Worm (Caenorhabditis elegans): Measurements from ENCODE around the gene lin-38.

DNA sequence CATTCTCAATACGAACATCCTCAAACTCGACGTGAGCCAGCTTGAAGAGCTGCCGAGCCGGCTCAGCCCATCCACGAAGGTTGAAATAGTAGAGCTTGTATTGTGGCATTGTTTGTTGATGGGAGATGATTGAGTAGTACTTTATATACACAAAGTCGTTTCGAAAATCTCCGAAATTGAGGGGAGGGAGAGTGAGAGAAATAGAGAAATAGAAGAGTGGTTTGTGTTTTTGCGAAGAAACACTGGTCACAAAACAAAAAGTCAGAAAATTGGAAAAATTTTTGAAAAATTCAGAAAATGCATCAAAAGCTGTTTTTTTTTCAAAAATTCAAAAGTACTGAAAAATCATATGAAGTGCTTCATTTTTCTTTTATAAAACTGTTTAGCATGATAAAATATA is 35.5 kb downstream of the lin-38 start, which contains the start of gene gst-24:
- TF ChIP-seq nhr-10 (tag; optimal IDR thresholded peaks at IDR 0.05) (no peak), pqm-1 (tag; optimal IDR thresholded peaks at IDR 0.05) (no peak), snpc-4 (tag; optimal IDR thresholded peaks at IDR 0.05) (no peak), nhr-77 (tag; optimal IDR thresholded peaks at IDR 0.05) (no peak), fos-1 (tag; optimal IDR thresholded peaks at IDR 0.05) (no peak), unc-62 (GFP tag; optimal IDR thresholded peaks at IDR 0.05 in 1 of 2) (no peak), unc-62 (tag; optimal IDR thresholded peaks at IDR 0.05) (no peak), nhr-6 (tag; optimal IDR thresholded peaks at IDR 0.05) (no peak), unc-130 (GFP tag; optimal IDR thresholded peaks at IDR 0.05) (no peak), skn-1 (tag; optimal IDR thresholded peaks at IDR 0.05) (no peak), dmd-8 (GFP tag; IDR thresholded peaks at IDR 0.05) (no peak)
